Fruit fly (Drosophila melanogaster) whole organism, embryonic: ENCODE measurements around the gene CG31735.

Experiments used
- Adf1 ChIP-seq: fragments of 200-800 bp; sonication (Bioruptor generic); IDR thresholded peaks from 2 replicates; pipeline ENCODE4 v1.3.6; 2022; ENCODE audit warnings: missing biosample characterization, missing genetic modification characterization
- Antp ChIP-seq: fragments of 200-800 bp; sonication (Bioruptor generic); optimal IDR thresholded peaks from 3 replicates; lab custom pipeline; 2016; ENCODE audit warnings: missing biosample characterization, missing genetic modification characterization
- Asciz ChIP-seq: fragments of 200-800 bp; sonication (Bioruptor generic); optimal IDR thresholded peaks from 2 replicates; lab custom pipeline; 2017; ENCODE audit warnings: missing biosample characterization, mild to moderate bottlenecking, missing genetic modification characterization, missing genetic modification reagents
- Bdp1 ChIP-seq: fragments of 200-800 bp; sonication (Bioruptor generic); optimal IDR thresholded peaks from 3 replicates; lab custom pipeline; 2016; ENCODE audit warnings: missing biosample characterization, missing genetic modification characterization
- CG10321 ChIP-seq: fragments of 200-800 bp; sonication (Bioruptor generic); IDR thresholded peaks from 2 replicates; pipeline ENCODE4 v1.3.6; 2022; ENCODE audit warnings: missing biosample characterization, missing genetic modification characterization
- CG10565 ChIP-seq: fragments of 200-800 bp; sonication (Bioruptor generic); optimal IDR thresholded peaks from 3 replicates; lab custom pipeline; 2016; ENCODE audit warnings: missing biosample characterization, mild to moderate bottlenecking, missing genetic modification characterization
- CG11398 ChIP-seq: fragments of 200-800 bp; sonication (Bioruptor generic); optimal IDR thresholded peaks from 2 replicates; lab custom pipeline; 2016; ENCODE audit warnings: missing biosample characterization, missing genetic modification characterization
- CG11456 ChIP-seq: fragments of 200-800 bp; sonication (Bioruptor generic); IDR thresholded peaks from 3 replicates; pipeline ENCODE4 v1.3.6; 2022; ENCODE audit warnings: missing biosample characterization, missing genetic modification characterization
- CG11560 ChIP-seq: fragments of 200-800 bp; sonication (Bioruptor generic); IDR thresholded peaks from 3 replicates; pipeline ENCODE4 v1.3.6; 2022; ENCODE audit warnings: missing biosample characterization, missing genetic modification characterization
- CG12155 ChIP-seq: fragments of 200-800 bp; sonication (Bioruptor generic); optimal IDR thresholded peaks from 3 replicates; lab custom pipeline; 2016; ENCODE audit warnings: missing biosample characterization, missing genetic modification characterization
- CG13123 ChIP-seq: fragments of 200-800 bp; sonication (Bioruptor generic); optimal IDR thresholded peaks from 2 replicates; lab custom pipeline; 2016; ENCODE audit warnings: missing biosample characterization, missing genetic modification characterization
- CG14014 ChIP-seq: fragments of 200-800 bp; sonication (Bioruptor generic); IDR thresholded peaks from 2 replicates; pipeline ENCODE4 v1.3.6; 2022; ENCODE audit warnings: missing biosample characterization, missing genetic modification characterization
- CG14050 ChIP-seq: fragments of 200-800 bp; sonication (Bioruptor generic); IDR thresholded peaks from 3 replicates; pipeline ENCODE4 v1.3.6; 2022; ENCODE audit warnings: missing biosample characterization, missing genetic modification characterization
- CG1603 ChIP-seq: fragments of 200-800 bp; sonication (Bioruptor generic); optimal IDR thresholded peaks from 2 replicates; lab custom pipeline; 2019; ENCODE audit warnings: missing biosample characterization, mild to moderate bottlenecking, missing genetic modification characterization, moderate library complexity
- CG16863 ChIP-seq: fragments of 200-800 bp; sonication (Bioruptor generic); optimal IDR thresholded peaks from 3 replicates; lab custom pipeline; 2016; ENCODE audit warnings: missing biosample characterization, missing genetic modification characterization
- CG17385 ChIP-seq: fragments of 200-800 bp; sonication (Bioruptor generic); optimal IDR thresholded peaks from 3 replicates; lab custom pipeline; 2018; ENCODE audit warnings: missing biosample characterization, mild to moderate bottlenecking, missing genetic modification characterization
- CG17612 ChIP-seq: fragments of 200-800 bp; sonication (Bioruptor generic); IDR thresholded peaks from 2 replicates; pipeline ENCODE4 v1.3.6; 2022; ENCODE audit warnings: missing biosample characterization, missing genetic modification characterization
- CG30020 ChIP-seq: fragments of 200-800 bp; optimal IDR thresholded peaks from 2 replicates; lab custom pipeline; 2019; ENCODE audit warnings: missing biosample characterization, mild to moderate bottlenecking, missing genetic modification characterization, moderate library complexity
- CG30403 ChIP-seq: fragments of 200-800 bp; sonication (Bioruptor generic); optimal IDR thresholded peaks from 3 replicates; lab custom pipeline; 2016; ENCODE audit warnings: missing biosample characterization, missing genetic modification characterization
- CG42726 ChIP-seq: fragments of 200-800 bp; sonication (Bioruptor generic); IDR thresholded peaks from 2 replicates; pipeline ENCODE4 v1.3.6; 2022; ENCODE audit warnings: missing biosample characterization, missing genetic modification characterization; ENCODE audit not compliant: partially characterized antibody
- CG7357 ChIP-seq: fragments of 200-800 bp; sonication (Bioruptor generic); IDR thresholded peaks from 3 replicates; pipeline ENCODE4 v1.3.6; 2022; ENCODE audit warnings: missing biosample characterization, missing genetic modification characterization
- CG7745 ChIP-seq: fragments of 200-800 bp; sonication (Bioruptor generic); optimal IDR thresholded peaks from 2 replicates; lab custom pipeline; 2018; ENCODE audit warnings: missing biosample characterization, mild to moderate bottlenecking, missing genetic modification characterization, moderate library complexity
- Dfd ChIP-seq, 2 experiments: fragments of >200 bp; optimal IDR thresholded peaks; 2 replicates each; lab custom pipeline; 2017; ENCODE audit warnings: missing biosample characterization in 2 of 2, missing genetic modification characterization in 2 of 2
- Dll ChIP-seq: fragments of 200-800 bp; sonication (Bioruptor generic); IDR thresholded peaks from 4 replicates; pipeline ENCODE4 v1.3.6; 2022; ENCODE audit warnings: missing biosample characterization, missing genetic modification characterization; ENCODE audit not compliant: partially characterized antibody
- HLH3B ChIP-seq: fragments of 200-800 bp; sonication (Bioruptor generic); IDR thresholded peaks from 2 replicates; pipeline ENCODE4 v1.3.6; 2022; ENCODE audit warnings: missing biosample characterization, missing genetic modification characterization
- Hmr ChIP-seq: fragments of 200-800 bp; sonication (Bioruptor generic); optimal IDR thresholded peaks from 3 replicates; lab custom pipeline; 2017; ENCODE audit warnings: mild to moderate bottlenecking, missing biosample characterization, missing genetic modification reagents, missing genetic modification characterization
- Hr78 ChIP-seq, 2 experiments: fragments of 200-800 bp in 1 of 2; fragments of >200 bp in 1 of 2; sonication (Bioruptor generic) in 1 of 2; optimal IDR thresholded peaks; 2 replicates each; lab custom pipeline; 2017 to 2019; ENCODE audit warnings: missing biosample characterization in 2 of 2, missing genetic modification characterization in 2 of 2, mild to moderate bottlenecking in 1 of 2, moderate library complexity in 1 of 2
- Hsf ChIP-seq: fragments of 200-800 bp; sonication (Bioruptor generic); optimal IDR thresholded peaks from 3 replicates; lab custom pipeline; 2016; ENCODE audit warnings: missing biosample characterization, missing genetic modification characterization
- Mad ChIP-seq: fragments of 200-800 bp; sonication (Bioruptor generic); optimal IDR thresholded peaks from 2 replicates; lab custom pipeline; 2016; ENCODE audit warnings: missing biosample characterization, missing genetic modification characterization
- NfI ChIP-seq: fragments of 200-800 bp; sonication (Bioruptor generic); optimal IDR thresholded peaks from 3 replicates; lab custom pipeline; 2018; ENCODE audit warnings: missing biosample characterization, mild to moderate bottlenecking, missing genetic modification characterization, moderate library complexity
- Ravus ChIP-seq: fragments of 200-800 bp; sonication (Bioruptor generic); IDR thresholded peaks from 2 replicates; pipeline ENCODE4 v1.3.6; 2022; ENCODE audit warnings: missing biosample characterization, missing genetic modification characterization
- Ssrp ChIP-seq: fragments of 200-800 bp; sonication (Bioruptor generic); optimal IDR thresholded peaks from 2 replicates; lab custom pipeline; 2018; ENCODE audit warnings: missing biosample characterization, mild to moderate bottlenecking, missing genetic modification characterization, moderate library complexity
- Stat92E ChIP-seq, 3 experiments: fragments of >200 bp in 2 of 3; fragments of 200-800 bp in 1 of 3; sonication (Bioruptor generic) in 1 of 3; optimal IDR thresholded peaks; 2 replicates each; lab custom pipeline; 2017 to 2019; ENCODE audit warnings: missing biosample characterization in 3 of 3, missing genetic modification characterization in 3 of 3, mild to moderate bottlenecking in 1 of 3, moderate library complexity in 1 of 3
- abd-A ChIP-seq: fragments of 200-800 bp; sonication (Bioruptor generic); optimal IDR thresholded peaks from 3 replicates; lab custom pipeline; 2019; ENCODE audit warnings: missing biosample characterization, mild to moderate bottlenecking, missing genetic modification characterization, moderate library complexity
- az2 ChIP-seq: fragments of 200-800 bp; sonication (Bioruptor generic); optimal IDR thresholded peaks from 3 replicates; lab custom pipeline; 2016; ENCODE audit warnings: missing biosample characterization, missing genetic modification characterization
- bigmax ChIP-seq: fragments of 200-800 bp; sonication (Bioruptor generic); optimal IDR thresholded peaks from 2 replicates; lab custom pipeline; 2018; ENCODE audit warnings: missing biosample characterization, mild to moderate bottlenecking, missing genetic modification characterization
- bsh ChIP-seq, 2 experiments: fragments of 200-800 bp; sonication (Bioruptor generic); optimal IDR thresholded peaks; 2 replicates each; lab custom pipeline; 2017 to 2018; ENCODE audit warnings: mild to moderate bottlenecking in 2 of 2, missing biosample characterization in 2 of 2, missing genetic modification characterization in 2 of 2, moderate library complexity in 1 of 2
- chinmo ChIP-seq: fragments of 200-800 bp; sonication (Bioruptor generic); IDR thresholded peaks from 4 replicates; pipeline ENCODE4 v1.3.6; 2022; ENCODE audit warnings: missing biosample characterization, missing genetic modification characterization; ENCODE audit not compliant: partially characterized antibody
- crc ChIP-seq: fragments of 200-800 bp; sonication (Bioruptor generic); optimal IDR thresholded peaks from 2 replicates; lab custom pipeline; 2016; ENCODE audit warnings: missing biosample characterization, missing genetic modification characterization
- gcm ChIP-seq: fragments of 200-800 bp; sonication (Bioruptor generic); optimal IDR thresholded peaks from 2 replicates; lab custom pipeline; 2019; ENCODE audit warnings: missing biosample characterization, mild to moderate bottlenecking, missing genetic modification characterization, moderate library complexity
- kni ChIP-seq: fragments of 200-800 bp; sonication (Bioruptor generic); optimal IDR thresholded peaks from 3 replicates; lab custom pipeline; 2017; ENCODE audit warnings: mild to moderate bottlenecking, missing biosample characterization, missing genetic modification reagents, missing genetic modification characterization
- maf-S ChIP-seq: fragments of 200-800 bp; sonication (Bioruptor generic); optimal IDR thresholded peaks from 2 replicates; lab custom pipeline; 2016; ENCODE audit warnings: missing biosample characterization, missing genetic modification characterization
- nom ChIP-seq: fragments of 200-800 bp; sonication (Bioruptor generic); optimal IDR thresholded peaks from 2 replicates; lab custom pipeline; 2017; ENCODE audit warnings: missing biosample characterization, missing genetic modification characterization, mild to moderate bottlenecking, moderate library complexity, missing genetic modification reagents
- pfk ChIP-seq: fragments of 200-800 bp; sonication (Bioruptor generic); optimal IDR thresholded peaks from 2 replicates; lab custom pipeline; 2018; ENCODE audit warnings: missing biosample characterization, mild to moderate bottlenecking, missing genetic modification characterization, moderate library complexity
- row ChIP-seq: fragments of 200-800 bp; sonication (Bioruptor generic); IDR thresholded peaks from 3 replicates; pipeline ENCODE4 v1.3.6; 2022; ENCODE audit warnings: missing biosample characterization, missing genetic modification characterization
- sob ChIP-seq: fragments of 200-800 bp; sonication (Bioruptor generic); IDR thresholded peaks from 2 replicates; pipeline ENCODE4 v1.3.6; 2022; ENCODE audit warnings: missing biosample characterization, missing genetic modification characterization
- tin ChIP-seq: fragments of 200-800 bp; sonication (Bioruptor generic); optimal IDR thresholded peaks from 3 replicates; lab custom pipeline; 2016; ENCODE audit warnings: missing biosample characterization, missing genetic modification characterization
- zfh2 ChIP-seq: fragments of 200-800 bp; sonication (Bioruptor generic); optimal IDR thresholded peaks from 2 replicates; lab custom pipeline; 2016; ENCODE audit warnings: missing biosample characterization, missing genetic modification characterization

Gene CG31735

dm6 chr2L:15912008-15912900, 17.0 kb downstream of the CG31735 start (continued):
- TF ChIP-seq gcm (GFP tag; lab: Kevin White, UChicago) = peak; percentile 85
- TF ChIP-seq CG17612 = peak; percentile 66; the same call in 1 of the 2 replicates
- TF ChIP-seq Hmr = peak; percentile 93
- TF ChIP-seq nom (GFP tag; lab: Kevin White, UChicago) = no peak
- peak; percentile 89 for TF ChIP-seq CG17385 (GFP tag; lab: Kevin White, UChicago)
- no peak for TF ChIP-seq Bdp1 (GFP tag; lab: Kevin White, UChicago)
- TF ChIP-seq HLH3B = peak; percentile 94
- TF ChIP-seq row (GFP tag; lab: Robert Waterston, UW) = peak; percentile 99
- TF ChIP-seq CG11456 (GFP tag; lab: Robert Waterston, UW) = peak; percentile 62; the same call in 1 of the 3 replicates
- TF ChIP-seq az2 (GFP tag; lab: Kevin White, UChicago) = peak; percentile 91
- peak; percentile 84 for TF ChIP-seq CG7357 (GFP tag; lab: Robert Waterston, UW)
- peak in 1 of 2 experiments; percentile 95 for TF ChIP-seq bsh (GFP tag; optimal IDR thresholded peaks at IDR 0.05; lab: Kevin White, UChicago)
- TF ChIP-seq kni (GFP tag; lab: Kevin White, UChicago) = peak; percentile 52
- peak; percentile 90 for TF ChIP-seq NfI (GFP tag; lab: Kevin White, UChicago)
- TF ChIP-seq Ssrp (tag; lab: Kevin White, UChicago) = peak; percentile 99
- peak; percentile 81 for TF ChIP-seq abd-A
- TF ChIP-seq CG10321 (GFP tag; lab: Robert Waterston, UW) = peak; percentile 76; the same call in 1 of the 2 replicates
- TF ChIP-seq CG11560 (tag; lab: Robert Waterston, UW) = peak; percentile 75
- peak; percentile 81 for TF ChIP-seq CG30020
- TF ChIP-seq Hsf (GFP tag; lab: Kevin White, UChicago) = peak; percentile 55
- TF ChIP-seq crc (GFP tag; lab: Kevin White, UChicago) = peak; percentile 32
- no peak for TF ChIP-seq CG10565 (GFP tag; lab: Kevin White, UChicago)
- peak; percentile 92 for TF ChIP-seq CG14050
- no peak for TF ChIP-seq Hr78 (GFP tag; optimal IDR thresholded peaks at IDR 0.05; lab: Kevin White, UChicago)
- TF ChIP-seq bigmax (GFP tag; lab: Kevin White, UChicago) = no peak
- TF ChIP-seq chinmo (GFP tag; lab: Robert Waterston, UW) = peak; percentile 100
- TF ChIP-seq Dll (GFP tag; lab: Robert Waterston, UW) = no peak
- TF ChIP-seq CG11398 (GFP tag; lab: Kevin White, UChicago) = no peak
- TF ChIP-seq zfh2 (GFP tag; lab: Kevin White, UChicago) = peak; percentile 47
- TF ChIP-seq sob = peak; percentile 85
- peak; percentile 60 for TF ChIP-seq CG7745
- TF ChIP-seq CG13123 (GFP tag; lab: Kevin White, UChicago) = peak; percentile 93
- TF ChIP-seq CG1603 (tag; lab: Kevin White, UChicago) = peak; percentile 31
- no peak for TF ChIP-seq pfk (GFP tag; lab: Kevin White, UChicago)
- peak; percentile 87 for TF ChIP-seq CG12155 (GFP tag; lab: Kevin White, UChicago)
- no peak for TF ChIP-seq CG42726 (GFP tag; lab: Robert Waterston, UW)
- peak; percentile 20 for TF ChIP-seq Mad (GFP tag; lab: Kevin White, UChicago)
- peak; percentile 96 for TF ChIP-seq CG30403 (GFP tag; lab: Kevin White, UChicago)
- TF ChIP-seq Antp = peak; percentile 10
- peak; percentile 85 for TF ChIP-seq Asciz (GFP tag; lab: Kevin White, UChicago)
- peak; percentile 60 for TF ChIP-seq Ravus (GFP tag; lab: Robert Waterston, UW)
- TF ChIP-seq Adf1 (GFP tag; lab: Robert Waterston, UW) = no peak; the same call in 1 of the 2 replicates
- TF ChIP-seq Dfd (GFP tag; optimal IDR thresholded peaks at IDR 0.05; lab: Kevin White, UChicago) = no peak
- TF ChIP-seq Stat92E (GFP tag; optimal IDR thresholded peaks at IDR 0.05; lab: Kevin White, UChicago) = peak in 2 of 3 experiments; percentile 52 to 61
- TF ChIP-seq CG14014 (GFP tag; lab: Robert Waterston, UW) = peak; percentile 89
- TF ChIP-seq CG16863 (GFP tag; lab: Kevin White, UChicago) = peak; percentile 46
- peak; percentile 84 for TF ChIP-seq tin
- peak; percentile 34 for TF ChIP-seq maf-S (GFP tag; lab: Kevin White, UChicago)
